Worm (Caenorhabditis elegans) whole organism, L2 larva: ENCODE data around the gene wars-1.

Source experiments
- F13H6.1 ChIP-seq: sonication (generic microtip); optimal IDR thresholded peaks from 2 replicates; lab custom pipeline; 2016; ENCODE audit warnings: missing genetic modification characterization, missing compliant biosample characterization
- R02D3.7 ChIP-seq: fragments of 150-350 bp; optimal IDR thresholded peaks from 2 replicates; lab custom pipeline; 2014; ENCODE audit warnings: missing biosample characterization, missing genetic modification characterization
- Y55F3AM.14 ChIP-seq: fragments of 200-800 bp; sonication (Bioruptor generic); optimal IDR thresholded peaks from 2 replicates; lab custom pipeline; 2018; ENCODE audit warnings: mild to moderate bottlenecking, missing genetic modification characterization, missing compliant biosample characterization
- ceh-82 ChIP-seq: fragments of 150-350 bp; optimal IDR thresholded peaks from 2 replicates; lab custom pipeline; 2014; ENCODE audit warnings: missing biosample characterization, missing genetic modification characterization
- crh-2 ChIP-seq: sonication (generic microtip); optimal IDR thresholded peaks from 2 replicates; lab custom pipeline; 2017; ENCODE audit warnings: missing biosample characterization, missing genetic modification characterization
- fos-1 ChIP-seq: fragments of 150-350 bp; optimal IDR thresholded peaks from 2 replicates; lab custom pipeline; 2014; ENCODE audit warnings: missing biosample characterization, missing genetic modification characterization
- gmeb-1 ChIP-seq: fragments of 150-350 bp; optimal IDR thresholded peaks from 2 replicates; lab custom pipeline; 2014; ENCODE audit warnings: missing biosample characterization, missing genetic modification characterization
- lin-11 ChIP-seq: fragments of 150-350 bp; sonication (generic microtip); optimal IDR thresholded peaks from 2 replicates; lab custom pipeline; 2014; ENCODE audit warnings: missing biosample characterization, missing genetic modification characterization, inconsistent platforms, mixed read lengths
- lin-39 ChIP-seq: fragments of 150-350 bp; optimal IDR thresholded peaks from 2 replicates; lab custom pipeline; 2014; ENCODE audit warnings: missing biosample characterization, missing genetic modification reagents, missing genetic modification characterization
- lsy-2 ChIP-seq, 2 experiments: fragments of 150-350 bp in 1 of 2; sonication (generic microtip) in 1 of 2; optimal IDR thresholded peaks; 2 replicates each; lab custom pipeline; 2014 to 2017; ENCODE audit warnings: missing biosample characterization in 2 of 2, missing genetic modification characterization in 2 of 2
- mab-5 ChIP-seq: fragments of 150-350 bp; optimal IDR thresholded peaks from 2 replicates; lab custom pipeline; 2014; ENCODE audit warnings: missing biosample characterization, missing genetic modification characterization
- mbf-1 ChIP-seq: sonication (generic microtip); optimal IDR thresholded peaks from 2 replicates; lab custom pipeline; 2017; ENCODE audit warnings: missing biosample characterization, missing genetic modification characterization
- mdl-1 ChIP-seq, 2 experiments: fragments of 150-350 bp in 1 of 2; sonication (generic microtip) in 1 of 2; optimal IDR thresholded peaks; 2 replicates each; lab custom pipeline; 2017; ENCODE audit warnings: missing biosample characterization in 2 of 2, missing genetic modification characterization in 2 of 2
- nhr-10 ChIP-seq: sonication (generic microtip); optimal IDR thresholded peaks from 2 replicates; lab custom pipeline; 2017; ENCODE audit warnings: missing biosample characterization, missing genetic modification characterization
- nhr-129 ChIP-seq: fragments of 150-350 bp; optimal IDR thresholded peaks from 2 replicates; lab custom pipeline; 2014; ENCODE audit warnings: missing biosample characterization, missing genetic modification characterization
- nhr-23 ChIP-seq: fragments of 150-350 bp; optimal IDR thresholded peaks from 2 replicates; lab custom pipeline; 2014; ENCODE audit warnings: missing biosample characterization, missing genetic modification reagents, missing genetic modification characterization
- nhr-6 ChIP-seq: fragments of 150-350 bp; optimal IDR thresholded peaks from 2 replicates; lab custom pipeline; 2014; ENCODE audit warnings: missing biosample characterization, missing genetic modification characterization
- peb-1 ChIP-seq: fragments of 150-350 bp; optimal IDR thresholded peaks from 2 replicates; lab custom pipeline; 2014; ENCODE audit warnings: missing biosample characterization, missing genetic modification characterization
- skn-1 ChIP-seq: sonication (generic microtip); optimal IDR thresholded peaks from 2 replicates; lab custom pipeline; 2017; ENCODE audit warnings: missing biosample characterization, missing genetic modification characterization
- sma-9 ChIP-seq, 2 experiments: fragments of 150-350 bp in 1 of 2; sonication (generic microtip) in 1 of 2; optimal IDR thresholded peaks; 2 replicates each; lab custom pipeline; 2014 to 2016; ENCODE audit warnings: missing genetic modification characterization in 2 of 2, mild to moderate bottlenecking in 1 of 2, missing biosample characterization in 1 of 2, missing compliant biosample characterization in 1 of 2, missing genetic modification reagents in 1 of 2, moderate library complexity in 1 of 2
- snpc-4 ChIP-seq: fragments of 150-350 bp; optimal IDR thresholded peaks from 2 replicates; lab custom pipeline; 2014; ENCODE audit warnings: missing biosample characterization, missing genetic modification characterization
- unc-55 ChIP-seq: fragments of 150-350 bp; sonication (generic microtip); optimal IDR thresholded peaks from 3 replicates; lab custom pipeline; 2014; ENCODE audit warnings: missing biosample characterization, missing genetic modification reagents, missing genetic modification characterization
- unc-62 ChIP-seq: fragments of 150-350 bp; optimal IDR thresholded peaks from 2 replicates; lab custom pipeline; 2014; ENCODE audit warnings: missing biosample characterization, missing genetic modification reagents, missing genetic modification characterization
- ztf-1 ChIP-seq: fragments of 200-800 bp; sonication (Bioruptor generic); conservative IDR thresholded peaks from 2 replicates; pipeline ENCODE4 v1.3.6; 2022; ENCODE audit warnings: missing genetic modification characterization, missing compliant biosample characterization
- ztf-11 ChIP-seq: sonication (generic microtip); optimal IDR thresholded peaks from 2 replicates; lab custom pipeline; 2017; ENCODE audit warnings: missing biosample characterization, missing genetic modification characterization

The wars-1 gene

ce11 chrV:18811360-18811759, 47.7 kb downstream of the wars-1 start, which contains the start of gene C54E10.7:
Gene C54E10.7, plus strand, starts transcription at chrV:18811660.
- TF ChIP-seq ztf-1 (GFP tag; lab: Robert Waterston, UW): no peak
- TF ChIP-seq fos-1 (tag; lab: Kevin White, UChicago): no peak
- TF ChIP-seq lin-11 (tag; lab: Kevin White, UChicago): no peak

- TF ChIP-seq crh-2: no peak
- no peak for TF ChIP-seq nhr-23 (tag; lab: Kevin White, UChicago)
- TF ChIP-seq peb-1: no peak
- no peak for TF ChIP-seq F13H6.1 (tag; lab: Kevin White, UChicago)
- TF ChIP-seq mdl-1 (tag; optimal IDR thresholded peaks at IDR 0.05; lab: Kevin White, UChicago): no peak
- TF ChIP-seq nhr-129 (tag; lab: Kevin White, UChicago): no peak
- TF ChIP-seq mab-5: no peak
- TF ChIP-seq lin-39 (tag; lab: Kevin White, UChicago): no peak
- no peak for TF ChIP-seq skn-1
- no peak for TF ChIP-seq mbf-1
- no peak for TF ChIP-seq gmeb-1 (tag; lab: Kevin White, UChicago)
- TF ChIP-seq ztf-11 (tag; lab: Kevin White, UChicago): no peak
- TF ChIP-seq snpc-4 (tag; lab: Kevin White, UChicago): no peak
Measured at ce11 chrV:18810705-18811104, 48.3 kb downstream of the wars-1 start, which contains the start of gene C54E10.3. Gene C54E10.3, plus strand, starts transcription at chrV:18811005.

ce11 chrV:18808621-18809020, 50.4 kb downstream of the wars-1 start, which contains the start of gene C54E10.6:
Gene C54E10.6, minus strand, starts transcription at chrV:18808729.
- TF ChIP-seq lin-11 (tag; lab: Kevin White, UChicago) (peak; percentile 2), lin-39 (tag; lab: Kevin White, UChicago) (no peak), sma-9 (GFP tag; optimal IDR thresholded peaks at IDR 0.05; lab: Kevin White, UChicago) (peak; percentile 13), sma-9 (tag; optimal IDR thresholded peaks at IDR 0.05; lab: Kevin White, UChicago) (no peak), lsy-2 (tag; optimal IDR thresholded peaks at IDR 0.05; lab: Kevin White, UChicago) (peak in 1 of 2 experiments; percentile 8), mbf-1 (no peak), unc-55 (GFP tag; lab: Kevin White, UChicago) (peak; percentile 21)

- TF ChIP-seq unc-62 (GFP tag; lab: Kevin White, UChicago) (no peak), nhr-6 (tag; lab: Kevin White, UChicago) (no peak), R02D3.7 (tag; lab: Kevin White, UChicago) (no peak), ceh-82 (no peak), mbf-1 (no peak), nhr-10 (tag; lab: Kevin White, UChicago) (no peak)
Measured at ce11 chrV:18806409-18806808, 52.6 kb downstream of the wars-1 start, which contains the start of gene sri-10. Gene sri-10, minus strand, starts transcription at chrV:18806509.

- TF ChIP-seq Y55F3AM.14 (GFP tag; lab: Kevin White, UChicago): no peak
Measured at ce11 chrV:18803260-18803659, 55.8 kb downstream of the wars-1 start, which contains the start of gene C54E10.10. Gene C54E10.10, minus strand, starts transcription at chrV:18803360.
